Fruit fly (Drosophila melanogaster) whole organism, embryonic: ENCODE measurements around the gene CG13623.

Source experiments
- Adf1 ChIP-seq: fragments of 200-800 bp; sonication (Bioruptor generic); IDR thresholded peaks from 2 replicates; pipeline ENCODE4 v1.3.6; 2022; ENCODE audit warnings: missing biosample characterization, missing genetic modification characterization
- Bgb ChIP-seq: fragments of 200-800 bp; sonication (Bioruptor generic); IDR thresholded peaks from 2 replicates; pipeline ENCODE4 v1.3.6; 2022; ENCODE audit warnings: missing biosample characterization, missing genetic modification characterization; ENCODE audit not compliant: partially characterized antibody
- Bteb2 ChIP-seq: fragments of 200-800 bp; sonication (Bioruptor generic); optimal IDR thresholded peaks from 2 replicates; lab custom pipeline; 2016; ENCODE audit warnings: missing biosample characterization, missing genetic modification characterization
- CG10267 ChIP-seq: fragments of 200-800 bp; sonication (Bioruptor generic); optimal IDR thresholded peaks from 2 replicates; lab custom pipeline; 2018; ENCODE audit warnings: missing biosample characterization, mild to moderate bottlenecking, missing genetic modification characterization, moderate library complexity
- CG10979 ChIP-seq: fragments of 200-800 bp; sonication (Bioruptor generic); optimal IDR thresholded peaks from 2 replicates; lab custom pipeline; 2018; ENCODE audit warnings: missing biosample characterization, mild to moderate bottlenecking, missing genetic modification characterization, moderate library complexity
- CG11093 ChIP-seq: fragments of 200-800 bp; sonication (Bioruptor generic); IDR thresholded peaks from 3 replicates; pipeline ENCODE4 v1.3.6; 2022; ENCODE audit warnings: missing biosample characterization, missing genetic modification characterization
- CG12391 ChIP-seq: fragments of 200-800 bp; sonication (Bioruptor generic); optimal IDR thresholded peaks from 3 replicates; lab custom pipeline; 2018; ENCODE audit warnings: missing biosample characterization, mild to moderate bottlenecking, missing genetic modification characterization, moderate library complexity
- CG13287 ChIP-seq: fragments of 200-800 bp; sonication (Bioruptor generic); IDR thresholded peaks from 2 replicates; pipeline ENCODE4 v1.3.6; 2022; ENCODE audit warnings: missing biosample characterization, missing genetic modification characterization; ENCODE audit not compliant: partially characterized antibody
- CG1603 ChIP-seq: fragments of 200-800 bp; sonication (Bioruptor generic); optimal IDR thresholded peaks from 2 replicates; lab custom pipeline; 2019; ENCODE audit warnings: missing biosample characterization, mild to moderate bottlenecking, missing genetic modification characterization, moderate library complexity
- CG16813 ChIP-seq: fragments of 200-800 bp; sonication (Bioruptor generic); IDR thresholded peaks from 3 replicates; pipeline ENCODE4 v1.3.6; 2022; ENCODE audit warnings: missing biosample characterization, missing genetic modification characterization; ENCODE audit not compliant: partially characterized antibody
- CG17328 ChIP-seq: fragments of 200-800 bp; sonication (Bioruptor generic); IDR thresholded peaks from 2 replicates; pipeline ENCODE4 v1.3.6; 2022; ENCODE audit warnings: missing biosample characterization, missing genetic modification characterization
- CG2116 ChIP-seq: fragments of 200-800 bp; sonication (Bioruptor generic); optimal IDR thresholded peaks from 3 replicates; lab custom pipeline; 2018; ENCODE audit warnings: missing biosample characterization, mild to moderate bottlenecking, missing genetic modification characterization
- CG2129 ChIP-seq: fragments of 200-800 bp; sonication (Bioruptor generic); IDR thresholded peaks from 2 replicates; pipeline ENCODE4 v1.3.6; 2022; ENCODE audit warnings: missing biosample characterization, missing genetic modification characterization; ENCODE audit not compliant: partially characterized antibody
- CG42726 ChIP-seq: fragments of 200-800 bp; sonication (Bioruptor generic); IDR thresholded peaks from 2 replicates; pipeline ENCODE4 v1.3.6; 2022; ENCODE audit warnings: missing biosample characterization, missing genetic modification characterization; ENCODE audit not compliant: partially characterized antibody
- CG4617 ChIP-seq: fragments of 200-800 bp; sonication (Bioruptor generic); optimal IDR thresholded peaks from 3 replicates; lab custom pipeline; 2016; ENCODE audit warnings: missing biosample characterization, missing genetic modification characterization, borderline replicate concordance
- CG5245 ChIP-seq: fragments of 200-800 bp; sonication (Bioruptor generic); optimal IDR thresholded peaks from 3 replicates; lab custom pipeline; 2016; ENCODE audit warnings: missing biosample characterization, missing genetic modification characterization
- CG8924 ChIP-seq: fragments of 200-800 bp; optimal IDR thresholded peaks from 3 replicates; lab custom pipeline; 2019; ENCODE audit warnings: missing biosample characterization, mild to moderate bottlenecking, missing genetic modification characterization, moderate library complexity
- CG9876 ChIP-seq: fragments of 200-800 bp; sonication (Bioruptor generic); optimal IDR thresholded peaks from 2 replicates; lab custom pipeline; 2016; ENCODE audit warnings: missing biosample characterization, missing genetic modification characterization
- CHES-1-like ChIP-seq: fragments of 200-800 bp; sonication (Bioruptor generic); optimal IDR thresholded peaks from 2 replicates; lab custom pipeline; 2016; ENCODE audit warnings: missing biosample characterization, missing genetic modification characterization
- Camta ChIP-seq: fragments of 200-800 bp; sonication (Bioruptor generic); optimal IDR thresholded peaks from 2 replicates; lab custom pipeline; 2016; ENCODE audit warnings: missing biosample characterization, missing genetic modification characterization
- CoRest ChIP-seq: fragments of 200-800 bp; sonication (Bioruptor generic); optimal IDR thresholded peaks from 3 replicates; lab custom pipeline; 2018; ENCODE audit warnings: missing biosample characterization, mild to moderate bottlenecking, missing genetic modification characterization, moderate library complexity
- Dref ChIP-seq: fragments of 200-800 bp; sonication (Bioruptor generic); IDR thresholded peaks from 2 replicates; pipeline ENCODE4 v1.3.6; 2022; ENCODE audit warnings: missing biosample characterization, missing genetic modification characterization
- ERR ChIP-seq: fragments of 200-800 bp; sonication (Bioruptor generic); optimal IDR thresholded peaks from 2 replicates; lab custom pipeline; 2016; ENCODE audit warnings: missing biosample characterization, missing genetic modification characterization
- Ets97D ChIP-seq: fragments of 200-800 bp; sonication (Bioruptor generic); optimal IDR thresholded peaks from 3 replicates; lab custom pipeline; 2016; ENCODE audit warnings: missing biosample characterization, missing genetic modification characterization
- HHEX ChIP-seq: fragments of 200-800 bp; sonication (Bioruptor generic); optimal IDR thresholded peaks from 3 replicates; lab custom pipeline; 2017; ENCODE audit warnings: missing biosample characterization, mild to moderate bottlenecking, missing genetic modification characterization, missing genetic modification reagents
- HmgD ChIP-seq: fragments of 200-800 bp; sonication (Bioruptor generic); optimal IDR thresholded peaks from 3 replicates; lab custom pipeline; 2016; ENCODE audit warnings: missing biosample characterization, missing genetic modification characterization
- Hr78 ChIP-seq, 2 experiments: fragments of 200-800 bp in 1 of 2; fragments of >200 bp in 1 of 2; sonication (Bioruptor generic) in 1 of 2; optimal IDR thresholded peaks; 2 replicates each; lab custom pipeline; 2017 to 2019; ENCODE audit warnings: missing biosample characterization in 2 of 2, missing genetic modification characterization in 2 of 2, mild to moderate bottlenecking in 1 of 2, moderate library complexity in 1 of 2
- MBD-R2 ChIP-seq: fragments of 200-800 bp; sonication (Bioruptor generic); IDR thresholded peaks from 2 replicates; pipeline ENCODE4 v1.3.6; 2022; ENCODE audit warnings: missing biosample characterization, missing genetic modification characterization
- Myb ChIP-seq: fragments of 200-800 bp; sonication (Bioruptor generic); optimal IDR thresholded peaks from 2 replicates; lab custom pipeline; 2016; ENCODE audit warnings: missing biosample characterization, missing genetic modification characterization
- Pdp1 ChIP-seq, 2 experiments: fragments of 200-800 bp; sonication (Bioruptor generic); optimal IDR thresholded peaks; 3 replicates each; lab custom pipeline; 2016; ENCODE audit warnings: missing biosample characterization in 2 of 2, missing genetic modification characterization in 2 of 2, mild to moderate bottlenecking in 1 of 2, moderate library complexity in 1 of 2
- Sin3A ChIP-seq: fragments of >200 bp; optimal IDR thresholded peaks from 2 replicates; lab custom pipeline; 2018
- Stat92E ChIP-seq, 3 experiments: fragments of >200 bp in 2 of 3; fragments of 200-800 bp in 1 of 3; sonication (Bioruptor generic) in 1 of 3; optimal IDR thresholded peaks; 2 replicates each; lab custom pipeline; 2017 to 2019; ENCODE audit warnings: missing biosample characterization in 3 of 3, missing genetic modification characterization in 3 of 3, mild to moderate bottlenecking in 1 of 3, moderate library complexity in 1 of 3
- Xbp1 ChIP-seq: fragments of 200-800 bp; sonication (Bioruptor generic); optimal IDR thresholded peaks from 3 replicates; lab custom pipeline; 2016; ENCODE audit warnings: missing biosample characterization, mild to moderate bottlenecking, missing genetic modification characterization
- ase ChIP-seq: fragments of 200-800 bp; sonication (Bioruptor generic); IDR thresholded peaks from 3 replicates; pipeline ENCODE4 v1.3.6; 2022; ENCODE audit warnings: missing biosample characterization, missing genetic modification characterization
- bigmax ChIP-seq: fragments of 200-800 bp; sonication (Bioruptor generic); optimal IDR thresholded peaks from 2 replicates; lab custom pipeline; 2018; ENCODE audit warnings: missing biosample characterization, mild to moderate bottlenecking, missing genetic modification characterization
- cad ChIP-seq: fragments of >200 bp; optimal IDR thresholded peaks from 2 replicates; lab custom pipeline; 2017; ENCODE audit warnings: missing biosample characterization, missing genetic modification characterization
- chif ChIP-seq, 2 experiments: fragments of 200-800 bp; sonication (Bioruptor generic); optimal IDR thresholded peaks; 3 replicates each; lab custom pipeline; 2016; ENCODE audit warnings: missing biosample characterization in 2 of 2, missing genetic modification characterization in 2 of 2
- dan ChIP-seq: fragments of 200-800 bp; sonication (Bioruptor generic); IDR thresholded peaks from 2 replicates; pipeline ENCODE4 v1.3.6; 2022; ENCODE audit warnings: missing biosample characterization, missing genetic modification characterization
- grau ChIP-seq: fragments of 200-800 bp; optimal IDR thresholded peaks from 3 replicates; lab custom pipeline; 2019; ENCODE audit warnings: missing biosample characterization, mild to moderate bottlenecking, missing genetic modification characterization, moderate library complexity
- jing ChIP-seq: fragments of 200-800 bp; sonication (Bioruptor generic); optimal IDR thresholded peaks from 2 replicates; lab custom pipeline; 2018; ENCODE audit warnings: missing biosample characterization, mild to moderate bottlenecking, missing genetic modification characterization
- nerfin-1 ChIP-seq: fragments of 200-800 bp; sonication (Bioruptor generic); optimal IDR thresholded peaks from 3 replicates; lab custom pipeline; 2019; ENCODE audit warnings: missing biosample characterization, mild to moderate bottlenecking, missing genetic modification characterization, moderate library complexity
- pho ChIP-seq: fragments of 200-800 bp; sonication (Bioruptor generic); optimal IDR thresholded peaks from 2 replicates; lab custom pipeline; 2016; ENCODE audit warnings: missing biosample characterization, missing genetic modification characterization
- prd ChIP-seq, 3 experiments: fragments of >200 bp in 2 of 3; fragments of 200-800 bp in 1 of 3; sonication (Bioruptor generic) in 1 of 3; optimal IDR thresholded peaks in 2 of 3; IDR thresholded peaks in 1 of 3; 2 replicates in 2 of 3; 3 replicates in 1 of 3; pipeline versions ENCODE4 v1.3.6 to Lab custom; 2017 to 2022; ENCODE audit warnings: missing biosample characterization in 1 of 3, missing genetic modification characterization in 1 of 3
- row ChIP-seq: fragments of 200-800 bp; sonication (Bioruptor generic); IDR thresholded peaks from 3 replicates; pipeline ENCODE4 v1.3.6; 2022; ENCODE audit warnings: missing biosample characterization, missing genetic modification characterization
- sna ChIP-seq: fragments of 200-800 bp; sonication (Bioruptor generic); IDR thresholded peaks from 2 replicates; pipeline ENCODE4 v1.3.6; 2022; ENCODE audit warnings: missing biosample characterization, missing genetic modification characterization; ENCODE audit not compliant: partially characterized antibody
- stwl ChIP-seq: fragments of 200-800 bp; sonication (Bioruptor generic); optimal IDR thresholded peaks from 3 replicates; lab custom pipeline; 2018; ENCODE audit warnings: missing biosample characterization, mild to moderate bottlenecking, missing genetic modification characterization, moderate library complexity
- tna ChIP-seq: fragments of 200-800 bp; sonication (Bioruptor generic); IDR thresholded peaks from 2 replicates; pipeline ENCODE4 v1.3.6; 2022; ENCODE audit warnings: missing biosample characterization, missing genetic modification characterization; ENCODE audit not compliant: partially characterized antibody
- zen2 ChIP-seq: fragments of 200-800 bp; sonication (Bioruptor generic); IDR thresholded peaks from 3 replicates; pipeline ENCODE4 v1.3.6; 2022; ENCODE audit warnings: missing biosample characterization, missing genetic modification characterization; ENCODE audit not compliant: partially characterized antibody

The CG13623 gene

dm6 chr3R:24518150-24518580 lies 12.2 kb downstream of the CG13623 start, which contains the start of gene Pp1alpha-96A (continued):
- peak; percentile 73; the same call in 2 of the 3 replicates for TF ChIP-seq zen2 (GFP tag; lab: Robert Waterston, UW)
- no peak for TF ChIP-seq HHEX
- TF ChIP-seq CG10267 (tag; lab: Kevin White, UChicago), result peak; percentile 38
- TF ChIP-seq Bgb, result peak; percentile 92
- peak; percentile 75 for TF ChIP-seq CG1603 (tag; lab: Kevin White, UChicago)
- TF ChIP-seq ase (GFP tag; lab: Robert Waterston, UW), result no peak
- peak; percentile 92 for TF ChIP-seq stwl (tag; lab: Kevin White, UChicago)
- peak; percentile 87 for TF ChIP-seq CG42726
- TF ChIP-seq CG11093 (GFP tag; lab: Robert Waterston, UW), result no peak
- TF ChIP-seq CG8924 (tag; lab: Kevin White, UChicago), result peak; percentile 27
- peak; percentile 91 for TF ChIP-seq CG13287 (GFP tag; lab: Robert Waterston, UW)
- TF ChIP-seq bigmax (GFP tag; lab: Kevin White, UChicago), result peak; percentile 43
- TF ChIP-seq Bteb2 (GFP tag; lab: Kevin White, UChicago), result peak; percentile 27
- peak in 1 of 2 experiments; percentile 78 for TF ChIP-seq Pdp1 (GFP tag; optimal IDR thresholded peaks at IDR 0.05; lab: Kevin White, UChicago)
- peak; percentile 80 for TF ChIP-seq sna (GFP tag; lab: Robert Waterston, UW)
- TF ChIP-seq Ets97D (GFP tag; lab: Kevin White, UChicago), result peak; percentile 66
- peak; percentile 16 for TF ChIP-seq CoRest (tag; lab: Kevin White, UChicago)
- TF ChIP-seq CG2116, result peak; percentile 60
- peak; percentile 84 for TF ChIP-seq CG4617 (GFP tag; lab: Kevin White, UChicago)
- TF ChIP-seq pho, result peak; percentile 26
- peak; percentile 6 for TF ChIP-seq CHES-1-like
- peak; percentile 22 for TF ChIP-seq ERR (GFP tag; lab: Kevin White, UChicago)
- TF ChIP-seq CG16813 (GFP tag; lab: Robert Waterston, UW), result peak; percentile 87
- TF ChIP-seq Camta (GFP tag; lab: Kevin White, UChicago), result peak; percentile 22
- peak; percentile 11 for TF ChIP-seq HmgD (GFP tag; lab: Kevin White, UChicago)
- TF ChIP-seq jing (GFP tag; lab: Kevin White, UChicago), result no peak
- TF ChIP-seq tna (GFP tag; lab: Robert Waterston, UW), result peak; percentile 87
- peak; percentile 28 for TF ChIP-seq nerfin-1 (tag; lab: Kevin White, UChicago)
- TF ChIP-seq CG17328 (GFP tag; lab: Robert Waterston, UW), result 0 out of 2 replicates have a peak, but pooled peaks have one; percentile 5
- peak; percentile 54; the same call in 1 of the 2 replicates for TF ChIP-seq MBD-R2 (GFP tag; lab: Robert Waterston, UW)
- no peak for TF ChIP-seq CG5245 (GFP tag; lab: Kevin White, UChicago)
- peak; percentile 23 for TF ChIP-seq CG12391
- TF ChIP-seq prd (optimal IDR thresholded peaks at IDR 0.05; lab: Kevin White, UChicago), result no peak
- no peak for TF ChIP-seq prd (GFP tag; IDR thresholded peaks at IDR 0.05; lab: Robert Waterston, UW)
- TF ChIP-seq dan (GFP tag; lab: Robert Waterston, UW), result no peak
- TF ChIP-seq CG2129 (GFP tag; lab: Robert Waterston, UW), result peak; percentile 70
- no peak for TF ChIP-seq cad (GFP tag; lab: Kevin White, UChicago)
- no peak for TF ChIP-seq Hr78 (GFP tag; optimal IDR thresholded peaks at IDR 0.05; lab: Kevin White, UChicago)
- peak; percentile 7 for TF ChIP-seq Xbp1 (GFP tag; lab: Kevin White, UChicago)
- peak; percentile 91 for TF ChIP-seq Dref (GFP tag; lab: Robert Waterston, UW)
- TF ChIP-seq Sin3A (lab: Kevin White, UChicago), result peak; percentile 66
- 0 out of 2 replicates have a peak, but pooled peaks have one; percentile 7 for TF ChIP-seq Adf1 (GFP tag; lab: Robert Waterston, UW)
- TF ChIP-seq chif (GFP tag; optimal IDR thresholded peaks at IDR 0.05; lab: Kevin White, UChicago), result peak in 1 of 2 experiments; percentile 9
- peak; percentile 12 for TF ChIP-seq CG9876
- TF ChIP-seq Stat92E (GFP tag; optimal IDR thresholded peaks at IDR 0.05; lab: Kevin White, UChicago), result peak in 1 of 3 experiments; percentile 18
- TF ChIP-seq row (GFP tag; lab: Robert Waterston, UW), result peak; percentile 56; the same call in 2 of the 3 replicates
- TF ChIP-seq Myb (GFP tag; lab: Kevin White, UChicago), result peak; percentile 53
- peak; percentile 28 for TF ChIP-seq grau
- TF ChIP-seq CG10979 (tag; lab: Kevin White, UChicago), result peak; percentile 19
